Fruit fly (Drosophila melanogaster) whole organism, embryonic: Measurements from ENCODE around the gene CG31804.

ENCODE experiments used
- CG10654 ChIP-seq: fragments of 200-800 bp; sonication (Bioruptor generic); optimal IDR thresholded peaks from 2 replicates; lab custom pipeline; 2016; ENCODE audit warnings: missing biosample characterization, missing genetic modification characterization
- CG12104 ChIP-seq: fragments of 200-800 bp; sonication (Bioruptor generic); optimal IDR thresholded peaks from 3 replicates; lab custom pipeline; 2016; ENCODE audit warnings: missing biosample characterization, missing genetic modification characterization
- CG12769 ChIP-seq: fragments of 200-800 bp; sonication (Bioruptor generic); optimal IDR thresholded peaks from 2 replicates; lab custom pipeline; 2019; ENCODE audit warnings: missing biosample characterization, mild to moderate bottlenecking, missing genetic modification characterization, moderate library complexity
- CG13894 ChIP-seq: fragments of 200-800 bp; sonication (Bioruptor generic); optimal IDR thresholded peaks from 3 replicates; lab custom pipeline; 2018; ENCODE audit warnings: missing biosample characterization, mild to moderate bottlenecking, missing genetic modification characterization, moderate library complexity
- CG31388 ChIP-seq: fragments of 200-800 bp; sonication (Bioruptor generic); optimal IDR thresholded peaks from 2 replicates; lab custom pipeline; 2016; ENCODE audit warnings: missing biosample characterization, missing genetic modification characterization
- CG31441 ChIP-seq: fragments of 200-800 bp; sonication (Bioruptor generic); IDR thresholded peaks from 2 replicates; pipeline ENCODE4 v1.3.6; 2022; ENCODE audit warnings: missing biosample characterization, missing genetic modification characterization
- CG32772 ChIP-seq: fragments of 200-800 bp; sonication (Bioruptor generic); IDR thresholded peaks from 2 replicates; pipeline ENCODE4 v1.3.6; 2022; ENCODE audit warnings: missing biosample characterization, missing genetic modification characterization
- CG6654 ChIP-seq: fragments of 200-800 bp; sonication (Bioruptor generic); optimal IDR thresholded peaks from 2 replicates; lab custom pipeline; 2017; ENCODE audit warnings: missing biosample characterization, mild to moderate bottlenecking, missing genetic modification characterization
- CG6689 ChIP-seq: fragments of 200-800 bp; sonication (Bioruptor generic); IDR thresholded peaks from 2 replicates; pipeline ENCODE4 v1.3.6; 2022; ENCODE audit warnings: missing biosample characterization, missing genetic modification characterization
- CG6791 ChIP-seq: fragments of 200-800 bp; sonication (Bioruptor generic); IDR thresholded peaks from 3 replicates; pipeline ENCODE4 v1.3.6; 2022; ENCODE audit warnings: missing biosample characterization, missing genetic modification characterization; ENCODE audit not compliant: partially characterized antibody
- CG7786 ChIP-seq: fragments of 200-800 bp; sonication (Bioruptor generic); optimal IDR thresholded peaks from 2 replicates; lab custom pipeline; 2016; ENCODE audit warnings: missing biosample characterization, missing genetic modification characterization
- CG7928 ChIP-seq: fragments of 200-800 bp; sonication (Bioruptor generic); optimal IDR thresholded peaks from 2 replicates; lab custom pipeline; 2017; ENCODE audit warnings: missing biosample characterization, mild to moderate bottlenecking, missing genetic modification characterization
- CG8281 ChIP-seq: fragments of 200-800 bp; sonication (Bioruptor generic); optimal IDR thresholded peaks from 2 replicates; lab custom pipeline; 2018; ENCODE audit warnings: missing biosample characterization, mild to moderate bottlenecking, missing genetic modification characterization, moderate library complexity
- CG9437 ChIP-seq: fragments of 200-800 bp; sonication (Bioruptor generic); optimal IDR thresholded peaks from 2 replicates; lab custom pipeline; 2018; ENCODE audit warnings: missing biosample characterization, mild to moderate bottlenecking, missing genetic modification characterization
- CHES-1-like ChIP-seq: fragments of 200-800 bp; sonication (Bioruptor generic); optimal IDR thresholded peaks from 2 replicates; lab custom pipeline; 2016; ENCODE audit warnings: missing biosample characterization, missing genetic modification characterization
- CkIIα-i1 ChIP-seq: fragments of 200-800 bp; sonication (Bioruptor generic); IDR thresholded peaks from 2 replicates; pipeline ENCODE4 v1.3.6; 2022; ENCODE audit warnings: missing biosample characterization, missing genetic modification characterization
- E2f1 ChIP-seq: fragments of 200-800 bp; sonication (Bioruptor generic); IDR thresholded peaks from 2 replicates; pipeline ENCODE4 v1.3.6; 2022; ENCODE audit warnings: missing biosample characterization, missing genetic modification characterization
- Lpt ChIP-seq: fragments of >200 bp; optimal IDR thresholded peaks from 2 replicates; lab custom pipeline; 2018; ENCODE audit warnings: missing biosample characterization, missing genetic modification characterization
- MTF-1 ChIP-seq: fragments of 200-800 bp; sonication (Bioruptor generic); optimal IDR thresholded peaks from 2 replicates; lab custom pipeline; 2018; ENCODE audit warnings: missing biosample characterization, mild to moderate bottlenecking, missing genetic modification characterization, borderline replicate concordance
- Med ChIP-seq: fragments of 200-800 bp; sonication (Bioruptor generic); peaks from one replicate; lab custom pipeline; 2016; ENCODE audit warnings: missing biosample characterization, missing genetic modification characterization, mild to moderate bottlenecking, inconsistent platforms, moderate library complexity
- Opbp ChIP-seq: fragments of 200-800 bp; sonication (Bioruptor generic); IDR thresholded peaks from 3 replicates; pipeline ENCODE4 v1.3.6; 2022; ENCODE audit warnings: missing biosample characterization, missing genetic modification characterization; ENCODE audit not compliant: partially characterized antibody
- Optix ChIP-seq: fragments of 200-800 bp; sonication (Bioruptor generic); IDR thresholded peaks from 3 replicates; pipeline ENCODE4 v1.3.6; 2022; ENCODE audit warnings: missing biosample characterization, missing genetic modification characterization
- Rx ChIP-seq: fragments of 200-800 bp; sonication (Bioruptor generic); IDR thresholded peaks from 2 replicates; pipeline ENCODE4 v1.3.6; 2022; ENCODE audit warnings: missing biosample characterization, missing genetic modification characterization
- Side ChIP-seq: fragments of 200-800 bp; sonication (Bioruptor generic); optimal IDR thresholded peaks from 2 replicates; lab custom pipeline; 2016; ENCODE audit warnings: missing biosample characterization, missing genetic modification characterization
- Spps ChIP-seq: fragments of 200-800 bp; sonication (Bioruptor generic); optimal IDR thresholded peaks from 2 replicates; lab custom pipeline; 2018; ENCODE audit warnings: missing biosample characterization, mild to moderate bottlenecking, missing genetic modification characterization
- Stat92E ChIP-seq, 3 experiments: fragments of >200 bp in 2 of 3; fragments of 200-800 bp in 1 of 3; sonication (Bioruptor generic) in 1 of 3; optimal IDR thresholded peaks; 2 replicates each; lab custom pipeline; 2017 to 2019; ENCODE audit warnings: missing biosample characterization in 3 of 3, missing genetic modification characterization in 3 of 3, mild to moderate bottlenecking in 1 of 3, moderate library complexity in 1 of 3
- bowl ChIP-seq: fragments of 200-800 bp; sonication (Bioruptor generic); IDR thresholded peaks from 2 replicates; pipeline ENCODE4 v1.3.6; 2022; ENCODE audit warnings: missing biosample characterization, missing genetic modification characterization
- bsh ChIP-seq, 2 experiments: fragments of 200-800 bp; sonication (Bioruptor generic); optimal IDR thresholded peaks; 2 replicates each; lab custom pipeline; 2017 to 2018; ENCODE audit warnings: mild to moderate bottlenecking in 2 of 2, missing biosample characterization in 2 of 2, missing genetic modification characterization in 2 of 2, moderate library complexity in 1 of 2
- chinmo ChIP-seq: fragments of 200-800 bp; sonication (Bioruptor generic); IDR thresholded peaks from 4 replicates; pipeline ENCODE4 v1.3.6; 2022; ENCODE audit warnings: missing biosample characterization, missing genetic modification characterization; ENCODE audit not compliant: partially characterized antibody
- croc ChIP-seq: fragments of 200-800 bp; sonication (Bioruptor generic); conservative IDR thresholded peaks from 3 replicates; pipeline ENCODE4 v1.3.6; 2022; ENCODE audit warnings: missing biosample characterization, missing genetic modification characterization
- dan ChIP-seq: fragments of 200-800 bp; sonication (Bioruptor generic); IDR thresholded peaks from 2 replicates; pipeline ENCODE4 v1.3.6; 2022; ENCODE audit warnings: missing biosample characterization, missing genetic modification characterization
- en ChIP-seq: fragments of 200-800 bp; sonication (Bioruptor generic); optimal IDR thresholded peaks from 2 replicates; lab custom pipeline; 2016; ENCODE audit warnings: missing biosample characterization, missing genetic modification characterization
- fru ChIP-seq: fragments of >200 bp; optimal IDR thresholded peaks from 2 replicates; lab custom pipeline; 2017
- gcm ChIP-seq: fragments of 200-800 bp; sonication (Bioruptor generic); optimal IDR thresholded peaks from 2 replicates; lab custom pipeline; 2019; ENCODE audit warnings: missing biosample characterization, mild to moderate bottlenecking, missing genetic modification characterization, moderate library complexity
- gt ChIP-seq: fragments of 200-800 bp; sonication (Bioruptor generic); IDR thresholded peaks from 2 replicates; pipeline ENCODE4 v1.3.6; 2022; ENCODE audit warnings: missing biosample characterization, missing genetic modification characterization
- hbn ChIP-seq: fragments of 200-800 bp; sonication (Bioruptor generic); IDR thresholded peaks from 2 replicates; pipeline ENCODE4 v1.3.6; 2022; ENCODE audit warnings: missing biosample characterization, missing genetic modification characterization; ENCODE audit not compliant: partially characterized antibody
- lov ChIP-seq, 2 experiments: fragments of 200-800 bp in 1 of 2; fragments of >200 bp in 1 of 2; sonication (Bioruptor generic) in 1 of 2; IDR thresholded peaks in 1 of 2; optimal IDR thresholded peaks in 1 of 2; 2 replicates in 1 of 2; 3 replicates in 1 of 2; pipeline versions ENCODE4 v1.3.6 to Lab custom; 2017 to 2022; ENCODE audit warnings: missing biosample characterization in 1 of 2, missing genetic modification characterization in 1 of 2
- nau ChIP-seq: fragments of 200-800 bp; sonication (Bioruptor generic); optimal IDR thresholded peaks from 3 replicates; lab custom pipeline; 2017; ENCODE audit warnings: missing biosample characterization, mild to moderate bottlenecking, missing genetic modification characterization, missing genetic modification reagents
- oc ChIP-seq: fragments of 200-800 bp; sonication (Bioruptor generic); optimal IDR thresholded peaks from 2 replicates; lab custom pipeline; 2018; ENCODE audit warnings: missing biosample characterization, mild to moderate bottlenecking, missing genetic modification characterization, moderate library complexity
- org-1 ChIP-seq: fragments of 200-800 bp; sonication (Bioruptor generic); optimal IDR thresholded peaks from 2 replicates; lab custom pipeline; 2017; ENCODE audit warnings: missing biosample characterization, missing genetic modification characterization
- otp ChIP-seq: fragments of 200-800 bp; sonication (Bioruptor generic); IDR thresholded peaks from 3 replicates; pipeline ENCODE4, ENCODE4 v1.3.6; 2022; ENCODE audit warnings: missing biosample characterization, missing genetic modification characterization
- psq ChIP-seq: fragments of 200-800 bp; sonication (Bioruptor generic); optimal IDR thresholded peaks from 2 replicates; lab custom pipeline; 2017; ENCODE audit warnings: missing biosample characterization, missing genetic modification characterization
- pzg ChIP-seq: fragments of 200-800 bp; sonication (Bioruptor generic); optimal IDR thresholded peaks from 3 replicates; lab custom pipeline; 2018; ENCODE audit warnings: missing biosample characterization, mild to moderate bottlenecking, missing genetic modification characterization, moderate library complexity
- row ChIP-seq: fragments of 200-800 bp; sonication (Bioruptor generic); IDR thresholded peaks from 3 replicates; pipeline ENCODE4 v1.3.6; 2022; ENCODE audit warnings: missing biosample characterization, missing genetic modification characterization
- sens ChIP-seq: fragments of 200-800 bp; sonication (Bioruptor generic); peaks from one replicate; lab custom pipeline; 2016; ENCODE audit warnings: missing biosample characterization, missing genetic modification characterization
- trem ChIP-seq: fragments of 200-800 bp; optimal IDR thresholded peaks from 3 replicates; lab custom pipeline; 2019; ENCODE audit warnings: missing biosample characterization, mild to moderate bottlenecking, missing genetic modification characterization, moderate library complexity
- usp ChIP-seq: fragments of >200 bp; optimal IDR thresholded peaks from 2 replicates; lab custom pipeline; 2017; ENCODE audit warnings: missing biosample characterization, missing genetic modification characterization
- vvl ChIP-seq: fragments of 200-800 bp; sonication (Bioruptor generic); IDR thresholded peaks from 2 replicates; pipeline ENCODE4 v1.3.6; 2022; ENCODE audit warnings: missing biosample characterization, missing genetic modification characterization

The CG31804 gene

DNA sequence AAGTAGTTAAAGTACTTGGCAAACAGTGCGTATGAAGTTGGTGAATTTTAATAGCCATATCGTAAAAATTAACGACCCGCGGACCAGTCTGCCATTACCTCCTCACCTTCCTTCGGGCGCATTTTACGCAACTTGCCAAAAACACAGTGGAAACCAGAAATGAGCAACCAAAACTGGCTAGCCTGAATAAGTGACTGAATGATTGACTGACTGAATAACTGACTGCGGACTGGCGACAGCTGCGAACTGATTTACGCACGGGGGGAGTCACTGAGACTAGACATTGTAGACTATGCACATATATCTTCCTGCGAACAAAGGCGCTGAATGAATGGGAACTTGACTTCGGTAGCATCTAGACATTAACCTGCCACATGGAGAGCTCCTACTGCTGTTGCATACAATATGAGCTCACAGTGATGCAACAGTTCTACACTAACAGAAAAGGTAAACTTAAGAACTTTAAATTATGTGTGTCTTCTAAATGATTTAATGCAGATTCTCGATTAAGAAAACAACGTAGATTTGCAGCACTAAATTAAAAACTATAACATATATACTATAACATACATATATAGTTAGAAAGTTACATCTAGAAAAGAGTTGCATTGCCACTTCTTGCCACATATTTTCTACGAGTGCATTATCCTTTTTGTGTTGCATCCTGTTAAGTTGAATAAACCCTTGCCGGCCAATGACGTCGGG, 12.8 kb downstream of the CG31804 start:
- TF ChIP-seq CG8281, result peak; percentile 91
- TF ChIP-seq CG12769, result peak; percentile 3
- TF ChIP-seq CG7786, result no peak
- TF ChIP-seq nau, result no peak
- TF ChIP-seq, all 482 proteins: peak for 2

DNA sequence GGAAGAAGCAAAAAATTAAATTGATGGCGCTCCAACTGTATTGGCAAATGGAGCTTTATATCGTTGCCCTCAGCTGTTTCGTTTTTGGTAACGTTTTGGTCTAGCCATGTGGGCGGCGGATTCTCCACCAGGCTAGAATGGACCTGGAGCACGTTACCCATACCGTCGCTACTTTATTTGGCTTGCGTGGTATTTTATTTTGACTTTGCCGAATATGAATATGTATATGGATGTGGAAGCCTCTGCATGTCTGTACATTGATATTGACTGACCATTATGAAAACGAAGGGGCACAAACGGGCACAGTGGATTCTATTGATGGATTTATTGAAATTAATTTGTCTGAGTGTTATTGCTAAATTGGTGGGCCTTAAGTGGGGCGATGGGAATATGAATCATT, 14.5 kb downstream of the CG31804 start:
- no peak for TF ChIP-seq gt (GFP tag; lab: Robert Waterston, UW)
- peak in 1 of 3 experiments; percentile 28 for TF ChIP-seq Stat92E (GFP tag; optimal IDR thresholded peaks at IDR 0.05; lab: Kevin White, UChicago)
- TF ChIP-seq bsh (GFP tag; optimal IDR thresholded peaks at IDR 0.05; lab: Kevin White, UChicago), result no peak
- TF ChIP-seq trem (tag; lab: Kevin White, UChicago), result no peak
- 0 out of 4 replicates have a peak, but pooled peaks have one; percentile 21 for TF ChIP-seq chinmo (GFP tag; lab: Robert Waterston, UW)
- no peak for TF ChIP-seq en (GFP tag; lab: Kevin White, UChicago)
- TF ChIP-seq row (GFP tag; lab: Robert Waterston, UW), result no peak
- TF ChIP-seq oc (tag; lab: Kevin White, UChicago), result no peak
- peak; percentile 46; the same call in 1 of the 2 replicates for TF ChIP-seq vvl (GFP tag; lab: Robert Waterston, UW)
- TF ChIP-seq CG6689, result no peak
- no peak for TF ChIP-seq MTF-1
- TF ChIP-seq org-1 (GFP tag; lab: Kevin White, UChicago), result no peak
- TF ChIP-seq Side (GFP tag; lab: Kevin White, UChicago), result no peak
- no peak for TF ChIP-seq pzg (GFP tag; lab: Kevin White, UChicago)
- peak; percentile 51 for TF ChIP-seq sens (GFP tag; lab: Kevin White, UChicago)
- TF ChIP-seq CHES-1-like (GFP tag; lab: Kevin White, UChicago), result no peak
- peak; percentile 72 for TF ChIP-seq Med
- TF ChIP-seq Optix (GFP tag; lab: Robert Waterston, UW), result no peak
- TF ChIP-seq bowl, result no peak
- TF ChIP-seq CG13894 (tag; lab: Kevin White, UChicago), result peak; percentile 29
- TF ChIP-seq hbn (GFP tag; lab: Robert Waterston, UW), result no peak
- no peak for TF ChIP-seq Rx
- no peak for TF ChIP-seq otp (GFP tag; lab: Robert Waterston, UW)

DNA sequence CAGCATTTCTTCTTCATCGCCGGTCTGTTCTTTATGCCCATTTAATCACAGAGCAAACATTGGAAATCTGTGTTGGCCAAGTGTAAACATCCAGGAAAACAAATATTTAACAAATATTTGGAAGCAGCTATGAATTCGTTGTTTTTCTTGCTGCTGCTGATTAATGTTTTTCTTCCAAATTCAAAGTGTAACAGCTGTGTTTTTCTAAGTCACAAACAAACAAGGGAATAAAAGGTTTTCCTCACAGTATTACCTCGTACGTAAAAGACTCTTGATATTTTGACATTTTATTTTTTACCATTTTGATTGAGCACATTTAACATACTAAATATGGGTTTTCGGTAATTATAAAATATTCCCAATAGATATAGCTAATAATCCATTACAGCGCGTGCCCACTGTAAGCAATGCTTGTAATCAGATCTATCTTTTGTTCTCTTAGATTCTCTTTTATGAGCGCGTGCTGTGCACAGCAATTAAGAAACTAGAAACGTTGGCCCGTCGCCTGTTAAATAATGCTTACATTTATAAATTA, 15.5 kb downstream of the CG31804 start:
- TF ChIP-seq usp (GFP tag; lab: Kevin White, UChicago) (no peak), Spps (tag; lab: Kevin White, UChicago) (peak; percentile 96), CG32772 (GFP tag; lab: Robert Waterston, UW) (peak; percentile 94), fru (lab: Kevin White, UChicago) (no peak), CG31441 (peak; percentile 96), dan (GFP tag; lab: Robert Waterston, UW) (no peak; the same call in 1 of the 2 replicates), CG6654 (GFP tag; lab: Kevin White, UChicago) (peak; percentile 80), CG31388 (GFP tag; lab: Kevin White, UChicago) (peak; percentile 94), CG10654 (GFP tag; lab: Kevin White, UChicago) (peak; percentile 98), Lpt (GFP tag; lab: Kevin White, UChicago) (no peak), psq (GFP tag; lab: Kevin White, UChicago) (peak; percentile 80), croc (GFP tag; lab: Robert Waterston, UW) (peak; percentile 87), CG6791 (GFP tag; lab: Robert Waterston, UW) (no peak), Opbp (no peak), gcm (peak; percentile 90), lov (optimal IDR thresholded peaks at IDR 0.05; lab: Kevin White, UChicago) (no peak), lov (GFP tag; IDR thresholded peaks at IDR 0.05; lab: Robert Waterston, UW) (peak; percentile 96), CG12104 (peak; percentile 99), CG6689 (peak; percentile 95), CkIIα-i1 (GFP tag; lab: Robert Waterston, UW) (peak; percentile 50; the same call in 1 of the 2 replicates), CG9437 (GFP tag; lab: Kevin White, UChicago) (peak; percentile 88), E2f1 (peak; percentile 92), CG7928 (peak; percentile 79)
